Worm (Caenorhabditis elegans) whole organism, L1 larva: ENCODE data around the gene lin-2.

Source experiments
- C04F5.9 ChIP-seq: sonication (generic microtip); optimal IDR thresholded peaks from 2 replicates; lab custom pipeline; 2016; ENCODE audit warnings: missing genetic modification characterization, missing compliant biosample characterization
- C16A3.4 ChIP-seq: fragments of 150-350 bp; optimal IDR thresholded peaks from 2 replicates; lab custom pipeline; 2014; ENCODE audit warnings: missing biosample characterization, missing genetic modification characterization
- F16B12.6 ChIP-seq: fragments of 150-350 bp; optimal IDR thresholded peaks from 2 replicates; lab custom pipeline; 2014; ENCODE audit warnings: missing biosample characterization, missing genetic modification characterization
- Y116A8C.19 ChIP-seq: sonication (generic microtip); optimal IDR thresholded peaks from 2 replicates; lab custom pipeline; 2016; ENCODE audit warnings: missing compliant biosample characterization, missing genetic modification characterization, borderline replicate concordance
- aha-1 ChIP-seq: fragments of 150-350 bp; optimal IDR thresholded peaks from 2 replicates; lab custom pipeline; 2014; ENCODE audit warnings: missing biosample characterization, missing genetic modification characterization
- alr-1 ChIP-seq: fragments of 200-800 bp; sonication (Bioruptor generic); optimal IDR thresholded peaks from 2 replicates; lab custom pipeline; 2018; ENCODE audit warnings: borderline replicate concordance, mild to moderate bottlenecking, missing genetic modification characterization, missing compliant biosample characterization
- ama-1 ChIP-seq: fragments of 150-350 bp; optimal IDR thresholded peaks from 2 replicates; lab custom pipeline; 2014
- blmp-1 ChIP-seq: fragments of 150-350 bp; optimal IDR thresholded peaks from 2 replicates; lab custom pipeline; 2014; ENCODE audit warnings: missing biosample characterization, missing genetic modification characterization
- ceh-63 ChIP-seq: fragments of 200-800 bp; sonication (Bioruptor generic); optimal IDR thresholded peaks from 2 replicates; lab custom pipeline; 2018; ENCODE audit warnings: mild to moderate bottlenecking, missing genetic modification characterization, missing compliant biosample characterization
- ceh-8 ChIP-seq: fragments of 200-800 bp; sonication (Bioruptor generic); optimal IDR thresholded peaks from 2 replicates; lab custom pipeline; 2018; ENCODE audit warnings: mild to moderate bottlenecking, missing genetic modification characterization, moderate library complexity, missing compliant biosample characterization
- ceh-88 ChIP-seq: fragments of 200-800 bp; sonication (Bioruptor generic); IDR thresholded peaks from 2 replicates; pipeline ENCODE4 v1.3.6; 2022; ENCODE audit warnings: missing genetic modification characterization, missing compliant biosample characterization
- ceh-90 ChIP-seq: sonication (generic microtip); optimal IDR thresholded peaks from 2 replicates; lab custom pipeline; 2016; ENCODE audit warnings: missing genetic modification characterization, missing compliant biosample characterization
- efl-3 ChIP-seq: fragments of 200-800 bp; sonication (Bioruptor generic); optimal IDR thresholded peaks from 2 replicates; lab custom pipeline; 2018; ENCODE audit warnings: mild to moderate bottlenecking, missing genetic modification characterization, missing compliant biosample characterization
- egl-13 ChIP-seq: sonication (generic microtip); optimal IDR thresholded peaks from 2 replicates; lab custom pipeline; 2016; ENCODE audit warnings: missing genotype, missing genetic modification reagents, missing genetic modification characterization, missing compliant biosample characterization
- fkh-4 ChIP-seq: sonication (generic microtip); optimal IDR thresholded peaks from 2 replicates; lab custom pipeline; 2016; ENCODE audit warnings: missing compliant biosample characterization, missing genetic modification characterization, borderline replicate concordance
- fkh-8 ChIP-seq: sonication (generic microtip); optimal IDR thresholded peaks from 2 replicates; lab custom pipeline; 2016; ENCODE audit warnings: mild to moderate bottlenecking, missing genetic modification characterization, missing compliant biosample characterization
- grh-1 ChIP-seq: fragments of 200-800 bp; sonication (Bioruptor generic); IDR thresholded peaks from 2 replicates; pipeline ENCODE4 v1.3.6; 2022; ENCODE audit warnings: missing genetic modification reagents, missing genetic modification characterization, missing compliant biosample characterization
- hlh-17 ChIP-seq: fragments of 200-800 bp; sonication (Bioruptor generic); optimal IDR thresholded peaks from 2 replicates; lab custom pipeline; 2018; ENCODE audit warnings: missing genetic modification characterization, mild to moderate bottlenecking, missing compliant biosample characterization, moderate library complexity, borderline replicate concordance
- jun-1 ChIP-seq: fragments of 150-350 bp; optimal IDR thresholded peaks from 2 replicates; lab custom pipeline; 2014; ENCODE audit warnings: missing biosample characterization, missing genetic modification reagents, missing genetic modification characterization
- lin-13 ChIP-seq: fragments of 150-350 bp; optimal IDR thresholded peaks from 2 replicates; lab custom pipeline; 2014; ENCODE audit warnings: missing biosample characterization, missing genetic modification reagents, missing genetic modification characterization
- lin-14 ChIP-seq: fragments of 200-800 bp; sonication (Bioruptor generic); optimal IDR thresholded peaks from 2 replicates; lab custom pipeline; 2018; ENCODE audit warnings: mild to moderate bottlenecking, missing genetic modification characterization, moderate library complexity, missing compliant biosample characterization
- lin-15B ChIP-seq: fragments of 150-350 bp; sonication (generic microtip); optimal IDR thresholded peaks from 3 replicates; lab custom pipeline; 2014; ENCODE audit warnings: missing biosample characterization, missing genetic modification characterization
- lin-35 ChIP-seq, 2 experiments: fragments of 150-350 bp; optimal IDR thresholded peaks; 2 replicates each; lab custom pipeline; 2014; ENCODE audit warnings: missing biosample characterization in 2 of 2, missing genetic modification characterization in 2 of 2, missing genetic modification reagents in 2 of 2
- lsy-2 ChIP-seq, 2 experiments: fragments of 150-350 bp; optimal IDR thresholded peaks; 2 replicates each; lab custom pipeline; 2014; ENCODE audit warnings: missing biosample characterization in 2 of 2, missing genetic modification characterization in 2 of 2
- mab-9 ChIP-seq: fragments of 200-800 bp; sonication (Bioruptor generic); IDR thresholded peaks from 2 replicates; pipeline ENCODE4 v1.3.6; 2022; ENCODE audit warnings: missing genetic modification reagents, missing genetic modification characterization, missing compliant biosample characterization
- mdl-1 ChIP-seq, 2 experiments: fragments of 150-350 bp; optimal IDR thresholded peaks; 2 replicates each; lab custom pipeline; 2014 to 2017; ENCODE audit warnings: missing biosample characterization in 2 of 2, missing genetic modification characterization in 2 of 2, inconsistent platforms in 1 of 2
- mep-1 ChIP-seq: fragments of 150-350 bp; optimal IDR thresholded peaks from 2 replicates; lab custom pipeline; 2014; ENCODE audit warnings: missing biosample characterization, missing genetic modification characterization
- nhr-11 ChIP-seq: fragments of 150-350 bp; optimal IDR thresholded peaks from 2 replicates; lab custom pipeline; 2014; ENCODE audit warnings: missing biosample characterization, missing genetic modification characterization
- nhr-19 ChIP-seq: fragments of 200-800 bp; sonication (Bioruptor generic); conservative IDR thresholded peaks from 2 replicates; pipeline ENCODE4 v1.3.6; 2022; ENCODE audit warnings: missing genetic modification characterization, missing compliant biosample characterization
- nhr-20 ChIP-seq: sonication (generic microtip); optimal IDR thresholded peaks from 2 replicates; lab custom pipeline; 2016; ENCODE audit warnings: mild to moderate bottlenecking, missing genetic modification characterization, missing compliant biosample characterization
- nhr-237 ChIP-seq: fragments of 150-350 bp; optimal IDR thresholded peaks from 2 replicates; lab custom pipeline; 2014; ENCODE audit warnings: missing biosample characterization, missing genetic modification characterization
- nhr-71 ChIP-seq: sonication (generic microtip); optimal IDR thresholded peaks from 2 replicates; lab custom pipeline; 2016; ENCODE audit warnings: mild to moderate bottlenecking, missing genetic modification characterization, moderate library complexity, missing compliant biosample characterization
- nhr-84 ChIP-seq: sonication (generic microtip); optimal IDR thresholded peaks from 2 replicates; lab custom pipeline; 2017; ENCODE audit warnings: missing biosample characterization, missing genetic modification characterization
- nhr-85 ChIP-seq: sonication (generic microtip); peaks from one replicate; lab custom pipeline; 2016; ENCODE audit warnings: missing genetic modification characterization, inconsistent platforms, missing compliant biosample characterization
- pax-3 ChIP-seq: fragments of 200-800 bp; sonication (Bioruptor generic); optimal IDR thresholded peaks from 2 replicates; lab custom pipeline; 2018; ENCODE audit warnings: mild to moderate bottlenecking, missing genetic modification characterization, moderate library complexity, missing compliant biosample characterization
- rnt-1 ChIP-seq: sonication (generic microtip); optimal IDR thresholded peaks from 2 replicates; lab custom pipeline; 2016; ENCODE audit warnings: mild to moderate bottlenecking, missing genetic modification characterization, moderate library complexity, missing compliant biosample characterization
- snpc-4 ChIP-seq: fragments of 150-350 bp; optimal IDR thresholded peaks from 2 replicates; lab custom pipeline; 2014; ENCODE audit warnings: missing biosample characterization, missing genetic modification characterization
- snu-23 ChIP-seq: sonication (generic microtip); optimal IDR thresholded peaks from 2 replicates; lab custom pipeline; 2016; ENCODE audit warnings: missing genetic modification characterization, missing compliant biosample characterization
- sox-4 ChIP-seq: sonication (generic microtip); optimal IDR thresholded peaks from 2 replicates; lab custom pipeline; 2016; ENCODE audit warnings: missing genetic modification characterization, missing compliant biosample characterization
- sptf-1 ChIP-seq: fragments of 150-350 bp; optimal IDR thresholded peaks from 2 replicates; lab custom pipeline; 2014; ENCODE audit warnings: missing biosample characterization, missing genetic modification characterization
- sup-37 ChIP-seq: fragments of 200-800 bp; sonication (Bioruptor generic); optimal IDR thresholded peaks from 2 replicates; lab custom pipeline; 2018; ENCODE audit warnings: mild to moderate bottlenecking, missing genetic modification characterization, missing compliant biosample characterization
- tbx-2 ChIP-seq: sonication (generic microtip); optimal IDR thresholded peaks from 2 replicates; lab custom pipeline; 2016; ENCODE audit warnings: missing genetic modification characterization, missing compliant biosample characterization
- tlp-1 ChIP-seq: fragments of 150-350 bp; optimal IDR thresholded peaks from 2 replicates; lab custom pipeline; 2014; ENCODE audit warnings: missing biosample characterization, missing genetic modification characterization
- unc-62 ChIP-seq: fragments of 150-350 bp; optimal IDR thresholded peaks from 2 replicates; lab custom pipeline; 2014; ENCODE audit warnings: missing biosample characterization, missing genetic modification reagents, missing genetic modification characterization
- unc-98 ChIP-seq: fragments of 200-800 bp; sonication (Bioruptor generic); IDR thresholded peaks from 2 replicates; pipeline ENCODE4 v1.3.6; 2022; ENCODE audit warnings: missing genetic modification characterization, missing compliant biosample characterization
- vab-15 ChIP-seq: sonication (generic microtip); optimal IDR thresholded peaks from 2 replicates; lab custom pipeline; 2017; ENCODE audit warnings: missing genotype, mild to moderate bottlenecking, missing genetic modification characterization, missing compliant biosample characterization
- xbp-1 ChIP-seq: sonication (generic microtip); optimal IDR thresholded peaks from 2 replicates; lab custom pipeline; 2016; ENCODE audit warnings: missing genetic modification characterization, missing compliant biosample characterization
- zag-1 ChIP-seq: fragments of 150-350 bp; optimal IDR thresholded peaks from 2 replicates; lab custom pipeline; 2014; ENCODE audit warnings: missing biosample characterization, missing genetic modification characterization
- zip-4 ChIP-seq: fragments of 200-800 bp; sonication (Bioruptor generic); optimal IDR thresholded peaks from 2 replicates; lab custom pipeline; 2018; ENCODE audit warnings: mild to moderate bottlenecking, missing genetic modification characterization, moderate library complexity, missing compliant biosample characterization
- ztf-4 ChIP-seq: fragments of 150-350 bp; optimal IDR thresholded peaks from 2 replicates; lab custom pipeline; 2014; ENCODE audit warnings: missing biosample characterization, missing genetic modification characterization

Gene lin-2

ce11 chrX:12375783-12376182 is 38.1 kb downstream of the lin-2 start:
- TF ChIP-seq zip-4 = no peak

- TF ChIP-seq vab-15 = no peak
- TF ChIP-seq snu-23 (GFP tag; lab: Kevin White, UChicago) = no peak
- no peak for TF ChIP-seq C16A3.4 (tag; lab: Kevin White, UChicago)
Measured at ce11 chrX:12371321-12371720, 42.5 kb downstream of the lin-2 start, which contains the start of gene rif-1.2. rif-1.2 (minus strand) TSS chrX:12371421.

- TF ChIP-seq lin-35 (GFP tag; optimal IDR thresholded peaks at IDR 0.05; lab: Kevin White, UChicago) (peak in 1 of 2 experiments; percentile 55), ceh-8 (GFP tag; lab: Kevin White, UChicago) (no peak), sox-4 (tag; lab: Kevin White, UChicago) (no peak), zip-4 (no peak), mdl-1 (tag; optimal IDR thresholded peaks at IDR 0.05; lab: Kevin White, UChicago) (peak in 1 of 2 experiments; percentile 45), zag-1 (tag; lab: Kevin White, UChicago) (no peak), nhr-11 (tag; lab: Kevin White, UChicago) (no peak), efl-3 (GFP tag; lab: Kevin White, UChicago) (no peak), tbx-2 (tag; lab: Kevin White, UChicago) (peak; percentile 26), lin-15B (no peak), blmp-1 (tag; lab: Kevin White, UChicago) (no peak), ceh-90 (no peak), nhr-20 (tag; lab: Kevin White, UChicago) (peak; percentile 29), rnt-1 (tag; lab: Kevin White, UChicago) (peak; percentile 74), alr-1 (tag; lab: Kevin White, UChicago) (no peak), xbp-1 (tag; lab: Kevin White, UChicago) (no peak), sup-37 (GFP tag; lab: Kevin White, UChicago) (no peak), hlh-17 (GFP tag; lab: Kevin White, UChicago) (no peak), egl-13 (tag; lab: Kevin White, UChicago) (no peak), lin-13 (GFP tag; lab: Kevin White, UChicago) (peak; percentile 11), ceh-63 (GFP tag; lab: Kevin White, UChicago) (no peak), ama-1 (no peak), nhr-19 (GFP tag; lab: Robert Waterston, UW) (peak; percentile 56), mep-1 (tag; lab: Kevin White, UChicago) (peak; percentile 57), mab-9 (GFP tag; lab: Robert Waterston, UW) (0 out of 2 replicates have a peak, but pooled peaks have one; percentile 20), snpc-4 (no peak), pax-3 (tag; lab: Kevin White, UChicago) (no peak), unc-62 (GFP tag; lab: Kevin White, UChicago) (no peak), fkh-8 (tag; lab: Kevin White, UChicago) (no peak), sptf-1 (tag; lab: Kevin White, UChicago) (no peak), lin-14 (GFP tag; lab: Kevin White, UChicago) (peak; percentile 42), nhr-85 (tag; lab: Kevin White, UChicago) (peak; percentile 43), ceh-88 (GFP tag; lab: Robert Waterston, UW) (peak; percentile 22; the same call in 1 of the 2 replicates), nhr-71 (tag; lab: Kevin White, UChicago) (peak; percentile 47), Y116A8C.19 (tag; lab: Kevin White, UChicago) (no peak), lsy-2 (tag; optimal IDR thresholded peaks at IDR 0.05; lab: Kevin White, UChicago) (no peak), fkh-4 (tag; lab: Kevin White, UChicago) (no peak), ztf-4 (tag; lab: Kevin White, UChicago) (no peak), unc-98 (GFP tag; lab: Robert Waterston, UW) (no peak), C04F5.9 (no peak), nhr-237 (tag; lab: Kevin White, UChicago) (no peak), F16B12.6 (tag; lab: Kevin White, UChicago) (no peak), jun-1 (tag; lab: Kevin White, UChicago) (no peak), grh-1 (GFP tag; lab: Robert Waterston, UW) (no peak), nhr-84 (tag; lab: Kevin White, UChicago) (no peak), aha-1 (tag; lab: Kevin White, UChicago) (no peak), tlp-1 (tag; lab: Kevin White, UChicago) (no peak)
Measured at ce11 chrX:12367498-12367897, 46.3 kb downstream of the lin-2 start.
